Fruit fly (Drosophila melanogaster) whole organism, embryonic: ENCODE data around the gene kirre.

Experiments
- Adf1 ChIP-seq: fragments of 200-800 bp; sonication (Bioruptor generic); IDR thresholded peaks from 2 replicates; pipeline ENCODE4 v1.3.6; 2022; ENCODE audit warnings: missing biosample characterization, missing genetic modification characterization
- Atf-2 ChIP-seq: fragments of 200-800 bp; sonication (Bioruptor generic); optimal IDR thresholded peaks from 2 replicates; lab custom pipeline; 2016; ENCODE audit warnings: missing biosample characterization, missing genetic modification characterization
- Atf6 ChIP-seq: fragments of 200-800 bp; sonication (Bioruptor generic); IDR thresholded peaks from 2 replicates; pipeline ENCODE4 v1.3.6; 2022; ENCODE audit warnings: missing biosample characterization, missing genetic modification characterization
- CG11695 ChIP-seq: fragments of 200-800 bp; sonication (Bioruptor generic); IDR thresholded peaks from 3 replicates; pipeline ENCODE4 v1.3.6; 2022; ENCODE audit warnings: missing biosample characterization, missing genetic modification characterization
- CG1233 ChIP-seq: fragments of 200-800 bp; sonication (Bioruptor generic); optimal IDR thresholded peaks from 4 replicates; lab custom pipeline; 2018; ENCODE audit warnings: missing biosample characterization, mild to moderate bottlenecking, missing genetic modification characterization
- CG13624 ChIP-seq: fragments of 200-800 bp; sonication (Bioruptor generic); optimal IDR thresholded peaks from 2 replicates; lab custom pipeline; 2016; ENCODE audit warnings: missing biosample characterization, missing genetic modification characterization
- CG13775 ChIP-seq: fragments of 200-800 bp; sonication (Bioruptor generic); optimal IDR thresholded peaks from 3 replicates; lab custom pipeline; 2017; ENCODE audit warnings: missing biosample characterization, mild to moderate bottlenecking, missing genetic modification characterization
- CG14710 ChIP-seq: fragments of 200-800 bp; sonication (Bioruptor generic); optimal IDR thresholded peaks from 3 replicates; lab custom pipeline; 2019; ENCODE audit warnings: missing biosample characterization, mild to moderate bottlenecking, missing genetic modification characterization, moderate library complexity
- CG15696 ChIP-seq: fragments of 200-800 bp; sonication (Bioruptor generic); optimal IDR thresholded peaks from 2 replicates; lab custom pipeline; 2019; ENCODE audit warnings: missing biosample characterization, mild to moderate bottlenecking, missing genetic modification characterization, moderate library complexity
- CG18262 ChIP-seq: fragments of 200-800 bp; optimal IDR thresholded peaks from 3 replicates; lab custom pipeline; 2019; ENCODE audit warnings: missing biosample characterization, mild to moderate bottlenecking, missing genetic modification characterization, moderate library complexity
- CG6254 ChIP-seq: fragments of 200-800 bp; sonication (Bioruptor generic); optimal IDR thresholded peaks from 3 replicates; lab custom pipeline; 2017; ENCODE audit warnings: mild to moderate bottlenecking, missing biosample characterization, missing genetic modification reagents, missing genetic modification characterization
- CG6813 ChIP-seq: fragments of 200-800 bp; sonication (Bioruptor generic); optimal IDR thresholded peaks from 2 replicates; lab custom pipeline; 2017; ENCODE audit warnings: missing biosample characterization, missing genetic modification characterization, mild to moderate bottlenecking, moderate library complexity, missing genetic modification reagents
- CG7271 ChIP-seq: fragments of 200-800 bp; sonication (Bioruptor generic); optimal IDR thresholded peaks from 2 replicates; lab custom pipeline; 2018; ENCODE audit warnings: missing biosample characterization, mild to moderate bottlenecking, missing genetic modification characterization, moderate library complexity
- CG7556 ChIP-seq: fragments of 200-800 bp; sonication (Bioruptor generic); optimal IDR thresholded peaks from 2 replicates; lab custom pipeline; 2017; ENCODE audit warnings: missing biosample characterization, mild to moderate bottlenecking, missing genetic modification characterization
- CG7839 ChIP-seq: fragments of 200-800 bp; sonication (Bioruptor generic); optimal IDR thresholded peaks from 3 replicates; lab custom pipeline; 2018; ENCODE audit warnings: missing biosample characterization, mild to moderate bottlenecking, missing genetic modification characterization, moderate library complexity
- CG8089 ChIP-seq: fragments of 200-800 bp; sonication (Bioruptor generic); optimal IDR thresholded peaks from 3 replicates; lab custom pipeline; 2016; ENCODE audit warnings: missing biosample characterization, missing genetic modification characterization
- CG8359 ChIP-seq: fragments of 200-800 bp; sonication (Bioruptor generic); optimal IDR thresholded peaks from 2 replicates; lab custom pipeline; 2017; ENCODE audit warnings: missing biosample characterization, mild to moderate bottlenecking, missing genetic modification characterization, borderline replicate concordance
- CG8388 ChIP-seq: fragments of 200-800 bp; sonication (Bioruptor generic); optimal IDR thresholded peaks from 2 replicates; lab custom pipeline; 2019; ENCODE audit warnings: missing biosample characterization, mild to moderate bottlenecking, missing genetic modification characterization, moderate library complexity
- CG8765 ChIP-seq: fragments of 200-800 bp; sonication (Bioruptor generic); IDR thresholded peaks from 2 replicates; pipeline ENCODE4 v1.3.6; 2022; ENCODE audit warnings: missing biosample characterization, missing genetic modification characterization
- CG9609 ChIP-seq: fragments of 200-800 bp; sonication (Bioruptor generic); optimal IDR thresholded peaks from 3 replicates; lab custom pipeline; 2016; ENCODE audit warnings: missing biosample characterization, missing genetic modification characterization
- CG9817 ChIP-seq: fragments of 200-800 bp; sonication (Bioruptor generic); optimal IDR thresholded peaks from 2 replicates; lab custom pipeline; 2018; ENCODE audit warnings: missing biosample characterization, mild to moderate bottlenecking, missing genetic modification characterization, moderate library complexity
- Camta ChIP-seq: fragments of 200-800 bp; sonication (Bioruptor generic); optimal IDR thresholded peaks from 2 replicates; lab custom pipeline; 2016; ENCODE audit warnings: missing biosample characterization, missing genetic modification characterization
- Chrac-16 ChIP-seq: fragments of 200-800 bp; sonication (Bioruptor generic); optimal IDR thresholded peaks from 3 replicates; lab custom pipeline; 2016; ENCODE audit warnings: missing biosample characterization, missing genetic modification characterization
- Hsf ChIP-seq: fragments of 200-800 bp; sonication (Bioruptor generic); optimal IDR thresholded peaks from 3 replicates; lab custom pipeline; 2016; ENCODE audit warnings: missing biosample characterization, missing genetic modification characterization
- MBD-R2 ChIP-seq: fragments of 200-800 bp; sonication (Bioruptor generic); IDR thresholded peaks from 2 replicates; pipeline ENCODE4 v1.3.6; 2022; ENCODE audit warnings: missing biosample characterization, missing genetic modification characterization
- Med ChIP-seq: fragments of 200-800 bp; sonication (Bioruptor generic); peaks from one replicate; lab custom pipeline; 2016; ENCODE audit warnings: missing biosample characterization, missing genetic modification characterization, mild to moderate bottlenecking, inconsistent platforms, moderate library complexity
- Neu2 ChIP-seq: fragments of 200-800 bp; sonication (Bioruptor generic); optimal IDR thresholded peaks from 3 replicates; lab custom pipeline; 2016; ENCODE audit warnings: missing biosample characterization, missing genetic modification characterization, borderline replicate concordance
- Pdp1 ChIP-seq, 2 experiments: fragments of 200-800 bp; sonication (Bioruptor generic); optimal IDR thresholded peaks; 3 replicates each; lab custom pipeline; 2016; ENCODE audit warnings: missing biosample characterization in 2 of 2, missing genetic modification characterization in 2 of 2, mild to moderate bottlenecking in 1 of 2, moderate library complexity in 1 of 2
- Sox102F ChIP-seq: fragments of 200-800 bp; sonication (Bioruptor generic); optimal IDR thresholded peaks from 2 replicates; lab custom pipeline; 2018; ENCODE audit warnings: missing biosample characterization, mild to moderate bottlenecking, missing genetic modification characterization, moderate library complexity
- Xbp1 ChIP-seq: fragments of 200-800 bp; sonication (Bioruptor generic); optimal IDR thresholded peaks from 3 replicates; lab custom pipeline; 2016; ENCODE audit warnings: missing biosample characterization, mild to moderate bottlenecking, missing genetic modification characterization
- az2 ChIP-seq: fragments of 200-800 bp; sonication (Bioruptor generic); optimal IDR thresholded peaks from 3 replicates; lab custom pipeline; 2016; ENCODE audit warnings: missing biosample characterization, missing genetic modification characterization
- bbx ChIP-seq: fragments of 200-800 bp; sonication (Bioruptor generic); IDR thresholded peaks from 2 replicates; pipeline ENCODE4 v1.3.6; 2022; ENCODE audit warnings: missing biosample characterization, missing genetic modification characterization; ENCODE audit not compliant: partially characterized antibody
- croc ChIP-seq: fragments of 200-800 bp; sonication (Bioruptor generic); conservative IDR thresholded peaks from 3 replicates; pipeline ENCODE4 v1.3.6; 2022; ENCODE audit warnings: missing biosample characterization, missing genetic modification characterization
- dati ChIP-seq: fragments of 200-800 bp; sonication (Bioruptor generic); IDR thresholded peaks from 2 replicates; pipeline ENCODE4 v1.3.6; 2022; ENCODE audit warnings: missing biosample characterization, missing genetic modification characterization
- dmrt11E ChIP-seq: fragments of 200-800 bp; sonication (Bioruptor generic); optimal IDR thresholded peaks from 3 replicates; lab custom pipeline; 2018; ENCODE audit warnings: missing biosample characterization, mild to moderate bottlenecking, missing genetic modification characterization, moderate library complexity
- eve ChIP-seq, 2 experiments: fragments of >200 bp; optimal IDR thresholded peaks; 2 replicates each; lab custom pipeline; 2017; ENCODE audit warnings: missing biosample characterization in 2 of 2, missing genetic modification characterization in 2 of 2
- exex ChIP-seq: fragments of 200-800 bp; sonication (Bioruptor generic); optimal IDR thresholded peaks from 4 replicates; lab custom pipeline; 2018; ENCODE audit warnings: missing biosample characterization, mild to moderate bottlenecking, missing genetic modification characterization, moderate library complexity
- gcm ChIP-seq: fragments of 200-800 bp; sonication (Bioruptor generic); optimal IDR thresholded peaks from 2 replicates; lab custom pipeline; 2019; ENCODE audit warnings: missing biosample characterization, mild to moderate bottlenecking, missing genetic modification characterization, moderate library complexity
- her ChIP-seq: fragments of 200-800 bp; sonication (Bioruptor generic); optimal IDR thresholded peaks from 2 replicates; lab custom pipeline; 2016; ENCODE audit warnings: missing biosample characterization, missing genetic modification characterization
- nerfin-1 ChIP-seq: fragments of 200-800 bp; sonication (Bioruptor generic); optimal IDR thresholded peaks from 3 replicates; lab custom pipeline; 2019; ENCODE audit warnings: missing biosample characterization, mild to moderate bottlenecking, missing genetic modification characterization, moderate library complexity
- nom ChIP-seq: fragments of 200-800 bp; sonication (Bioruptor generic); optimal IDR thresholded peaks from 2 replicates; lab custom pipeline; 2017; ENCODE audit warnings: missing biosample characterization, missing genetic modification characterization, mild to moderate bottlenecking, moderate library complexity, missing genetic modification reagents
- shn ChIP-seq: fragments of 200-800 bp; sonication (Bioruptor generic); optimal IDR thresholded peaks from 3 replicates; lab custom pipeline; 2016; ENCODE audit warnings: missing biosample characterization, missing genetic modification characterization
- so ChIP-seq: fragments of 200-800 bp; sonication (Bioruptor generic); IDR thresholded peaks from 3 replicates; pipeline ENCODE4 v1.3.6; 2022; ENCODE audit warnings: missing biosample characterization, missing genetic modification characterization
- sob ChIP-seq: fragments of 200-800 bp; sonication (Bioruptor generic); IDR thresholded peaks from 2 replicates; pipeline ENCODE4 v1.3.6; 2022; ENCODE audit warnings: missing biosample characterization, missing genetic modification characterization
- tll ChIP-seq, 2 experiments: fragments of 200-800 bp in 1 of 2; fragments of >200 bp in 1 of 2; sonication (Bioruptor generic) in 1 of 2; optimal IDR thresholded peaks; 2 replicates each; lab custom pipeline; 2017 to 2019; ENCODE audit warnings: missing biosample characterization in 2 of 2, missing genetic modification characterization in 2 of 2, mild to moderate bottlenecking in 1 of 2, moderate library complexity in 1 of 2
- vfl ChIP-seq: fragments of 200-800 bp; sonication (Bioruptor generic); optimal IDR thresholded peaks from 2 replicates; lab custom pipeline; 2016; ENCODE audit warnings: missing biosample characterization, missing genetic modification characterization
- vvl ChIP-seq: fragments of 200-800 bp; sonication (Bioruptor generic); IDR thresholded peaks from 2 replicates; pipeline ENCODE4 v1.3.6; 2022; ENCODE audit warnings: missing biosample characterization, missing genetic modification characterization
- zfh1 ChIP-seq: fragments of 200-800 bp; sonication (Bioruptor generic); IDR thresholded peaks from 3 replicates; pipeline ENCODE4 v1.3.6; 2022; ENCODE audit warnings: missing biosample characterization, missing genetic modification characterization

Gene kirre

DNA sequence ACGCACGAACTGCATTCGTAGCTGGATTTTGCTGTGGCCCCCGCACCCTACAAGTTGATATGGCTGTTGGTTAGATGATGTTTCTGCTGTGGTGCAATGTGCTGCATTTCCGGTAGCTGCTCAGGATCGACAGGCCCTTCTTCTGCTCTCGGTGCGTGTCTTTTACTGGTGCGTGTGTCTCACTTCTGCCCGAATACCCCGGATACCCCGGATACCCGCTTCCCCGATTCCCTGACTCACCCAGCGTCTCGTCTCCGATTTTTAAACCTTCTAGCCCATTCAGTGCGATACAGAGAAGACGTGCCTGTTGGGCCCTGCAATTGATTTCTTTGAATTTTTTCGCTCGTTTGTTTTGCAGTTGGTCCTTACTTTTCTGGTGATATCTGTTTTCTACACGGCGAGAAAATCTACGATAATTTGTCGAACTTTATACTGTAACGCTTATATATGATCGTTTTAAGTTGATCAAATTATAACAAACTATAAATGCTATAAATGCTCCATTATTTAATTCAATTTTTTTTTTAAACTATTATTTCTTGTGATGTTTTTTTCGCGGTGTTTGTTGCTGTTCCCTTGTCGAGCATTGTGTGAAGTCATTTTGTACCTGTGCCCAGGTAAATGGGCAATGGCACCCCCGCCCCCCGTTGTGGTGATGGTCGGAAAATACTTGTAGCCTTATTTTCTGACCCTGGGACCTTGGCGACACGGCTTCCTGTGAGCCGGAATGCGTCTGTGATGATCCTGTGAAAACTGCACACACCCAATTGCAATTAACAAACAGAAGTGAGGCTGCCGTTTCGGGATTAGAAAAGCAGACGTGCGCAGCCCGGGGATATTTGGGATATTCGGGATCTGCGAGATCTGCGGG lies 245.0 kb downstream of the kirre start (continued):
- peak; percentile 69 for TF ChIP-seq Chrac-16
- TF ChIP-seq az2 (GFP tag; lab: Kevin White, UChicago): peak; percentile 49
- TF ChIP-seq Camta (GFP tag; lab: Kevin White, UChicago): peak; percentile 37
- peak; percentile 81 for TF ChIP-seq zfh1 (GFP tag; lab: Robert Waterston, UW)
- TF ChIP-seq CG6813: peak; percentile 55
- no peak for TF ChIP-seq Adf1 (GFP tag; lab: Robert Waterston, UW)
- TF ChIP-seq CG1233 (GFP tag; lab: Kevin White, UChicago): peak; percentile 44
- peak; percentile 97 for TF ChIP-seq CG7271 (tag; lab: Kevin White, UChicago)
- TF ChIP-seq CG15696: peak; percentile 97
- TF ChIP-seq Atf-2 (GFP tag; lab: Kevin White, UChicago): peak; percentile 25
- peak; percentile 81 for TF ChIP-seq CG18262
- no peak for TF ChIP-seq MBD-R2
- TF ChIP-seq CG8765 (GFP tag; lab: Robert Waterston, UW): peak; percentile 87
- TF ChIP-seq exex (tag; lab: Kevin White, UChicago): no peak
- peak; percentile 58 for TF ChIP-seq Hsf
- peak; percentile 49 for TF ChIP-seq CG7556
- TF ChIP-seq Xbp1 (GFP tag; lab: Kevin White, UChicago): peak; percentile 14
- peak; percentile 80 for TF ChIP-seq CG14710
- peak; percentile 48 for TF ChIP-seq CG7839 (tag; lab: Kevin White, UChicago)
- peak; percentile 92 for TF ChIP-seq dmrt11E
- no peak for TF ChIP-seq her
- TF ChIP-seq croc (GFP tag; lab: Robert Waterston, UW): peak; percentile 49
- TF ChIP-seq eve (GFP tag; optimal IDR thresholded peaks at IDR 0.05; lab: Kevin White, UChicago): peak in 1 of 2 experiments; percentile 87
- no peak for TF ChIP-seq shn (GFP tag; lab: Kevin White, UChicago)
- peak in 1 of 2 experiments; percentile 96 for TF ChIP-seq tll (GFP tag; optimal IDR thresholded peaks at IDR 0.05; lab: Kevin White, UChicago)
- no peak for TF ChIP-seq sob (GFP tag; lab: Robert Waterston, UW)
- peak; percentile 12 for TF ChIP-seq gcm
- peak; percentile 27 to 35 for TF ChIP-seq Pdp1 (GFP tag; optimal IDR thresholded peaks at IDR 0.05; lab: Kevin White, UChicago)
- no peak for TF ChIP-seq CG9817 (tag; lab: Kevin White, UChicago)
- TF ChIP-seq so: no peak
- peak; percentile 66 for TF ChIP-seq CG13775 (GFP tag; lab: Kevin White, UChicago)
- peak; percentile 1 for TF ChIP-seq CG8089 (GFP tag; lab: Kevin White, UChicago)
- peak; percentile 49 for TF ChIP-seq CG8359 (GFP tag; lab: Kevin White, UChicago)
- TF ChIP-seq bbx (GFP tag; lab: Robert Waterston, UW): no peak
- no peak for TF ChIP-seq CG13624 (GFP tag; lab: Kevin White, UChicago)
- peak; percentile 7 for TF ChIP-seq Med (GFP tag; lab: Kevin White, UChicago)
- peak; percentile 8 for TF ChIP-seq Sox102F (GFP tag; lab: Kevin White, UChicago)
- TF ChIP-seq vfl (GFP tag; lab: Kevin White, UChicago): peak; percentile 30
- TF ChIP-seq CG8388 (GFP tag; lab: Kevin White, UChicago): peak; percentile 43
- TF ChIP-seq CG9609 (GFP tag; lab: Kevin White, UChicago): no peak
- no peak for TF ChIP-seq dati (GFP tag; lab: Robert Waterston, UW)
- peak; percentile 70 for TF ChIP-seq nom (GFP tag; lab: Kevin White, UChicago)
- peak; percentile 77 for TF ChIP-seq Neu2
- peak; percentile 16 for TF ChIP-seq CG6254 (GFP tag; lab: Kevin White, UChicago)
- TF ChIP-seq nerfin-1 (tag; lab: Kevin White, UChicago): peak; percentile 12
- no peak for TF ChIP-seq Atf6
- peak; percentile 14; the same call in 1 of the 3 replicates for TF ChIP-seq CG11695 (GFP tag; lab: Robert Waterston, UW)
- 0 out of 2 replicates have a peak, but pooled peaks have one; percentile 45 for TF ChIP-seq vvl (GFP tag; lab: Robert Waterston, UW)
